Fruit fly (Drosophila melanogaster) S2 (cell line): ENCODE data around the gene Lgr4.

Source experiments
- CG8478 ChIP-seq: fragments of >200 bp; optimal IDR thresholded peaks from 2 replicates; lab custom pipeline; 2018
- CTCF ChIP-seq, 2 experiments: fragments of >200 bp; optimal IDR thresholded peaks; 2 replicates each; lab custom pipeline; 2018

- TF ChIP-seq CG8478 (no peak), CTCF (optimal IDR thresholded peaks at IDR 0.05; lab: Kevin White, UChicago) (no peak)
Observed at dm6 chrX:13219290-13219689, 30.3 kb upstream of the Lgr4 start.
